Fruit fly (Drosophila melanogaster) whole organism, embryonic: Measurements from ENCODE around the gene CG9919.

Source experiments
- CG10366 ChIP-seq: fragments of 200-800 bp; sonication (Bioruptor generic); IDR thresholded peaks from 2 replicates; pipeline ENCODE4 v1.3.6; 2022; ENCODE audit warnings: missing biosample characterization, missing genetic modification characterization
- CG12104 ChIP-seq: fragments of 200-800 bp; sonication (Bioruptor generic); optimal IDR thresholded peaks from 3 replicates; lab custom pipeline; 2016; ENCODE audit warnings: missing biosample characterization, missing genetic modification characterization
- CG14050 ChIP-seq: fragments of 200-800 bp; sonication (Bioruptor generic); IDR thresholded peaks from 3 replicates; pipeline ENCODE4 v1.3.6; 2022; ENCODE audit warnings: missing biosample characterization, missing genetic modification characterization
- CG15479 ChIP-seq: fragments of 200-800 bp; sonication (Bioruptor generic); optimal IDR thresholded peaks from 3 replicates; lab custom pipeline; 2019; ENCODE audit warnings: missing biosample characterization, mild to moderate bottlenecking, missing genetic modification characterization, moderate library complexity
- CG16779 ChIP-seq: fragments of 200-800 bp; sonication (Bioruptor generic); IDR thresholded peaks from 2 replicates; pipeline ENCODE4 v1.3.6; 2022; ENCODE audit warnings: missing biosample characterization, missing genetic modification characterization
- CG17912 ChIP-seq: fragments of 200-800 bp; sonication (Bioruptor generic); optimal IDR thresholded peaks from 2 replicates; lab custom pipeline; 2018; ENCODE audit warnings: missing biosample characterization, mild to moderate bottlenecking, missing genetic modification characterization
- CG18764 ChIP-seq: fragments of 200-800 bp; sonication (Bioruptor generic); optimal IDR thresholded peaks from 3 replicates; lab custom pipeline; 2016; ENCODE audit warnings: missing biosample characterization, missing genetic modification characterization
- CG2199 ChIP-seq: fragments of 200-800 bp; sonication (Bioruptor generic); IDR thresholded peaks from 3 replicates; pipeline ENCODE4 v1.3.6; 2022; ENCODE audit warnings: missing biosample characterization, missing genetic modification characterization
- CG2202 ChIP-seq: fragments of 200-800 bp; sonication (Bioruptor generic); optimal IDR thresholded peaks from 2 replicates; lab custom pipeline; 2018; ENCODE audit warnings: missing biosample characterization, mild to moderate bottlenecking, missing genetic modification characterization
- CG2678 ChIP-seq: fragments of 200-800 bp; sonication (Bioruptor generic); optimal IDR thresholded peaks from 3 replicates; lab custom pipeline; 2019; ENCODE audit warnings: missing biosample characterization, mild to moderate bottlenecking, missing genetic modification characterization, moderate library complexity
- CG3847 ChIP-seq: fragments of 200-800 bp; sonication (Bioruptor generic); IDR thresholded peaks from 2 replicates; pipeline ENCODE4 v1.3.6; 2022; ENCODE audit warnings: missing biosample characterization, missing genetic modification characterization
- CG4854 ChIP-seq: fragments of 200-800 bp; sonication (Bioruptor generic); optimal IDR thresholded peaks from 2 replicates; lab custom pipeline; 2016; ENCODE audit warnings: missing biosample characterization, missing genetic modification characterization, inconsistent platforms
- CG6683 ChIP-seq: fragments of 200-800 bp; sonication (Bioruptor generic); optimal IDR thresholded peaks from 2 replicates; lab custom pipeline; 2017; ENCODE audit warnings: missing biosample characterization, mild to moderate bottlenecking, missing genetic modification characterization, missing genetic modification reagents
- CG6791 ChIP-seq: fragments of 200-800 bp; sonication (Bioruptor generic); IDR thresholded peaks from 3 replicates; pipeline ENCODE4 v1.3.6; 2022; ENCODE audit warnings: missing biosample characterization, missing genetic modification characterization; ENCODE audit not compliant: partially characterized antibody
- CG7745 ChIP-seq: fragments of 200-800 bp; sonication (Bioruptor generic); optimal IDR thresholded peaks from 2 replicates; lab custom pipeline; 2018; ENCODE audit warnings: missing biosample characterization, mild to moderate bottlenecking, missing genetic modification characterization, moderate library complexity
- CG7786 ChIP-seq: fragments of 200-800 bp; sonication (Bioruptor generic); optimal IDR thresholded peaks from 2 replicates; lab custom pipeline; 2016; ENCODE audit warnings: missing biosample characterization, missing genetic modification characterization
- CG7928 ChIP-seq: fragments of 200-800 bp; sonication (Bioruptor generic); optimal IDR thresholded peaks from 2 replicates; lab custom pipeline; 2017; ENCODE audit warnings: missing biosample characterization, mild to moderate bottlenecking, missing genetic modification characterization
- CG8478 ChIP-seq: fragments of >200 bp; optimal IDR thresholded peaks from 2 replicates; lab custom pipeline; 2018
- CG8924 ChIP-seq: fragments of 200-800 bp; optimal IDR thresholded peaks from 3 replicates; lab custom pipeline; 2019; ENCODE audit warnings: missing biosample characterization, mild to moderate bottlenecking, missing genetic modification characterization, moderate library complexity
- CG9609 ChIP-seq: fragments of 200-800 bp; sonication (Bioruptor generic); optimal IDR thresholded peaks from 3 replicates; lab custom pipeline; 2016; ENCODE audit warnings: missing biosample characterization, missing genetic modification characterization
- CG9932 ChIP-seq: fragments of 200-800 bp; sonication (Bioruptor generic); IDR thresholded peaks from 2 replicates; pipeline ENCODE4 v1.3.6; 2022; ENCODE audit warnings: missing biosample characterization, missing genetic modification characterization
- Chrac-16 ChIP-seq: fragments of 200-800 bp; sonication (Bioruptor generic); optimal IDR thresholded peaks from 3 replicates; lab custom pipeline; 2016; ENCODE audit warnings: missing biosample characterization, missing genetic modification characterization
- Dip2 ChIP-seq: fragments of 200-800 bp; sonication (Bioruptor generic); IDR thresholded peaks from 2 replicates; pipeline ENCODE4 v1.3.6; 2022; ENCODE audit warnings: missing biosample characterization, missing genetic modification characterization
- E2f2 ChIP-seq: fragments of 200-800 bp; sonication (Bioruptor generic); IDR thresholded peaks from 2 replicates; pipeline ENCODE4 v1.3.6; 2022; ENCODE audit warnings: missing biosample characterization, missing genetic modification characterization
- ERR ChIP-seq: fragments of 200-800 bp; sonication (Bioruptor generic); optimal IDR thresholded peaks from 2 replicates; lab custom pipeline; 2016; ENCODE audit warnings: missing biosample characterization, missing genetic modification characterization
- Hand ChIP-seq: fragments of 200-800 bp; sonication (Bioruptor generic); optimal IDR thresholded peaks from 2 replicates; lab custom pipeline; 2017; ENCODE audit warnings: mild to moderate bottlenecking, missing biosample characterization, missing genetic modification reagents, missing genetic modification characterization
- HmgD ChIP-seq: fragments of 200-800 bp; sonication (Bioruptor generic); optimal IDR thresholded peaks from 3 replicates; lab custom pipeline; 2016; ENCODE audit warnings: missing biosample characterization, missing genetic modification characterization
- Hmr ChIP-seq: fragments of 200-800 bp; sonication (Bioruptor generic); optimal IDR thresholded peaks from 3 replicates; lab custom pipeline; 2017; ENCODE audit warnings: mild to moderate bottlenecking, missing biosample characterization, missing genetic modification reagents, missing genetic modification characterization
- NC2β ChIP-seq: fragments of 200-800 bp; sonication (Bioruptor generic); optimal IDR thresholded peaks from 2 replicates; lab custom pipeline; 2016; ENCODE audit warnings: missing biosample characterization, missing genetic modification characterization
- Vsx1 ChIP-seq: fragments of 200-800 bp; sonication (Bioruptor generic); optimal IDR thresholded peaks from 2 replicates; lab custom pipeline; 2017; ENCODE audit warnings: missing biosample characterization, mild to moderate bottlenecking, missing genetic modification characterization, missing genetic modification reagents
- aop ChIP-seq: fragments of 200-800 bp; sonication (Bioruptor generic); IDR thresholded peaks from 2 replicates; pipeline ENCODE4 v1.3.6; 2022; ENCODE audit warnings: missing biosample characterization, missing genetic modification characterization
- dysf ChIP-seq: fragments of 200-800 bp; sonication (Bioruptor generic); IDR thresholded peaks from 3 replicates; pipeline ENCODE4 v1.3.6; 2022; ENCODE audit warnings: missing biosample characterization, missing genetic modification characterization
- esg ChIP-seq: fragments of 200-800 bp; sonication (Bioruptor generic); conservative IDR thresholded peaks from 2 replicates; pipeline ENCODE4 v1.3.6; 2022; ENCODE audit warnings: missing biosample characterization, missing genetic modification characterization
- eve ChIP-seq, 2 experiments: fragments of >200 bp; optimal IDR thresholded peaks; 2 replicates each; lab custom pipeline; 2017; ENCODE audit warnings: missing biosample characterization in 2 of 2, missing genetic modification characterization in 2 of 2
- eyg ChIP-seq: fragments of 200-800 bp; sonication (Bioruptor generic); optimal IDR thresholded peaks from 3 replicates; lab custom pipeline; 2016; ENCODE audit warnings: missing biosample characterization, missing genetic modification characterization
- fd96Cb ChIP-seq: fragments of 200-800 bp; sonication (Bioruptor generic); optimal IDR thresholded peaks from 2 replicates; lab custom pipeline; 2018; ENCODE audit warnings: missing biosample characterization, mild to moderate bottlenecking, missing genetic modification characterization, moderate library complexity
- hbn ChIP-seq: fragments of 200-800 bp; sonication (Bioruptor generic); IDR thresholded peaks from 2 replicates; pipeline ENCODE4 v1.3.6; 2022; ENCODE audit warnings: missing biosample characterization, missing genetic modification characterization; ENCODE audit not compliant: partially characterized antibody
- lbe ChIP-seq: fragments of 200-800 bp; sonication (Bioruptor generic); optimal IDR thresholded peaks from 2 replicates; lab custom pipeline; 2016; ENCODE audit warnings: missing biosample characterization, mild to moderate bottlenecking, missing genetic modification characterization
- ranshi ChIP-seq: fragments of 200-800 bp; sonication (Bioruptor generic); IDR thresholded peaks from 2 replicates; pipeline ENCODE4 v1.3.6; 2022; ENCODE audit warnings: missing biosample characterization, missing genetic modification characterization
- salm ChIP-seq: fragments of 200-800 bp; sonication (Bioruptor generic); optimal IDR thresholded peaks from 2 replicates; lab custom pipeline; 2018; ENCODE audit warnings: missing biosample characterization, mild to moderate bottlenecking, missing genetic modification characterization
- sc ChIP-seq, 3 experiments: fragments of >200 bp in 2 of 3; fragments of 200-800 bp in 1 of 3; sonication (Bioruptor generic) in 1 of 3; optimal IDR thresholded peaks; 2 replicates in 2 of 3; 3 replicates in 1 of 3; lab custom pipeline; 2017; ENCODE audit warnings: mild to moderate bottlenecking in 1 of 3, missing biosample characterization in 1 of 3, missing genetic modification characterization in 1 of 3, missing genetic modification reagents in 1 of 3
- scrt ChIP-seq: fragments of 200-800 bp; sonication (Bioruptor generic); optimal IDR thresholded peaks from 2 replicates; lab custom pipeline; 2018; ENCODE audit warnings: missing biosample characterization, mild to moderate bottlenecking, missing genetic modification characterization, moderate library complexity
- sima ChIP-seq: fragments of 200-800 bp; sonication (Bioruptor generic); optimal IDR thresholded peaks from 2 replicates; lab custom pipeline; 2016; ENCODE audit warnings: missing biosample characterization, missing genetic modification characterization
- so ChIP-seq: fragments of 200-800 bp; sonication (Bioruptor generic); IDR thresholded peaks from 3 replicates; pipeline ENCODE4 v1.3.6; 2022; ENCODE audit warnings: missing biosample characterization, missing genetic modification characterization
- sob ChIP-seq: fragments of 200-800 bp; sonication (Bioruptor generic); IDR thresholded peaks from 2 replicates; pipeline ENCODE4 v1.3.6; 2022; ENCODE audit warnings: missing biosample characterization, missing genetic modification characterization
- toy ChIP-seq: fragments of 200-800 bp; sonication (Bioruptor generic); IDR thresholded peaks from 2 replicates; pipeline ENCODE4 v1.3.6; 2022; ENCODE audit warnings: missing biosample characterization, missing genetic modification characterization
- trem ChIP-seq: fragments of 200-800 bp; optimal IDR thresholded peaks from 3 replicates; lab custom pipeline; 2019; ENCODE audit warnings: missing biosample characterization, mild to moderate bottlenecking, missing genetic modification characterization, moderate library complexity
- trh ChIP-seq: fragments of 200-800 bp; sonication (Bioruptor generic); optimal IDR thresholded peaks from 2 replicates; lab custom pipeline; 2016; ENCODE audit warnings: missing biosample characterization, missing genetic modification characterization
- unc-4 ChIP-seq: fragments of 200-800 bp; sonication (Bioruptor generic); IDR thresholded peaks from 2 replicates; pipeline ENCODE4 v1.3.6; 2022; ENCODE audit warnings: missing biosample characterization, missing genetic modification characterization; ENCODE audit not compliant: partially characterized antibody
- vvl ChIP-seq: fragments of 200-800 bp; sonication (Bioruptor generic); IDR thresholded peaks from 2 replicates; pipeline ENCODE4 v1.3.6; 2022; ENCODE audit warnings: missing biosample characterization, missing genetic modification characterization

Gene CG9919

dm6 chrX:16335107-16335642, 4.6 kb upstream of the CG9919 start (continued):
- TF ChIP-seq CG3847 (GFP tag; lab: Robert Waterston, UW) (peak; percentile 65), CG9609 (GFP tag; lab: Kevin White, UChicago) (peak; percentile 77), CG7786 (GFP tag; lab: Kevin White, UChicago) (peak; percentile 66), CG7928 (peak; percentile 90), CG17912 (GFP tag; lab: Kevin White, UChicago) (no peak), ERR (GFP tag; lab: Kevin White, UChicago) (peak; percentile 58), sima (peak; percentile 39), CG4854 (peak; percentile 37), trh (GFP tag; lab: Kevin White, UChicago) (peak; percentile 52), lbe (GFP tag; lab: Kevin White, UChicago) (peak; percentile 32), Hmr (GFP tag; lab: Kevin White, UChicago) (peak; percentile 85), Chrac-16 (GFP tag; lab: Kevin White, UChicago) (peak; percentile 71), eve (GFP tag; optimal IDR thresholded peaks at IDR 0.05; lab: Kevin White, UChicago) (peak in 1 of 2 experiments; percentile 89), CG2199 (GFP tag; lab: Robert Waterston, UW) (no peak), scrt (GFP tag; lab: Kevin White, UChicago) (peak; percentile 49), CG2202 (tag; lab: Kevin White, UChicago) (peak; percentile 17), eyg (GFP tag; lab: Kevin White, UChicago) (peak; percentile 52), CG9932 (GFP tag; lab: Robert Waterston, UW) (peak; percentile 84), sob (GFP tag; lab: Robert Waterston, UW) (peak; percentile 74), CG8924 (tag; lab: Kevin White, UChicago) (peak; percentile 8), CG16779 (GFP tag; lab: Robert Waterston, UW) (peak; percentile 73), Dip2 (GFP tag; lab: Robert Waterston, UW) (no peak), CG18764 (GFP tag; lab: Kevin White, UChicago) (peak; percentile 60), esg (GFP tag; lab: Robert Waterston, UW) (peak; percentile 71), CG6791 (GFP tag; lab: Robert Waterston, UW) (no peak), fd96Cb (peak; percentile 58), toy (GFP tag; lab: Robert Waterston, UW) (0 out of 2 replicates have a peak, but pooled peaks have one; percentile 50), CG12104 (peak; percentile 73), E2f2 (GFP tag; lab: Robert Waterston, UW) (peak; percentile 58), CG8478 (lab: Kevin White, UChicago) (no peak), CG10366 (GFP tag; lab: Robert Waterston, UW) (peak; percentile 62), Vsx1 (GFP tag; lab: Kevin White, UChicago) (peak; percentile 65), Hand (peak; percentile 57), CG14050 (GFP tag; lab: Robert Waterston, UW) (peak; percentile 55; the same call in 2 of the 3 replicates), trem (tag; lab: Kevin White, UChicago) (peak; percentile 31), NC2β (GFP tag; lab: Kevin White, UChicago) (peak; percentile 57), so (peak; percentile 86), CG7745 (tag; lab: Kevin White, UChicago) (no peak), unc-4 (no peak), aop (GFP tag; lab: Robert Waterston, UW) (0 out of 2 replicates have a peak, but pooled peaks have one; percentile 21), CG2678 (tag; lab: Kevin White, UChicago) (peak; percentile 74), CG6683 (GFP tag; lab: Kevin White, UChicago) (no peak), hbn (no peak), vvl (GFP tag; lab: Robert Waterston, UW) (peak; percentile 90), HmgD (GFP tag; lab: Kevin White, UChicago) (peak; percentile 6), dysf (GFP tag; lab: Robert Waterston, UW) (peak; percentile 76; the same call in 2 of the 3 replicates), CG15479 (no peak), salm (tag; lab: Kevin White, UChicago) (no peak), ranshi (peak; percentile 62; the same call in 1 of the 2 replicates), sc (optimal IDR thresholded peaks at IDR 0.05; lab: Kevin White, UChicago) (no peak), sc (GFP tag; optimal IDR thresholded peaks at IDR 0.05; lab: Kevin White, UChicago) (no peak)
